Worm (Caenorhabditis elegans) whole organism, L4 larva: ENCODE results near the gene npr-25.

Experiments used
- T26A8.4 ChIP-seq: fragments of 200-800 bp; sonication (Bioruptor generic); IDR thresholded peaks from 2 replicates; pipeline ENCODE4 v1.3.6; 2022; ENCODE audit warnings: missing genetic modification characterization, missing compliant biosample characterization
- dpl-1 ChIP-seq: fragments of 150-350 bp; optimal IDR thresholded peaks from 2 replicates; lab custom pipeline; 2014; ENCODE audit warnings: missing biosample characterization, missing genetic modification reagents, missing genetic modification characterization
- egl-27 ChIP-seq: sonication (generic microtip); optimal IDR thresholded peaks from 3 replicates; lab custom pipeline; 2017; ENCODE audit warnings: missing biosample characterization, missing genetic modification reagents, missing genetic modification characterization
- lsy-2 ChIP-seq, 2 experiments: fragments of 150-350 bp in 1 of 2; sonication (generic microtip) in 1 of 2; optimal IDR thresholded peaks; 2 replicates each; lab custom pipeline; 2014 to 2017; ENCODE audit warnings: missing biosample characterization in 2 of 2, missing genetic modification characterization in 2 of 2
- nhr-48 ChIP-seq: sonication (generic microtip); optimal IDR thresholded peaks from 2 replicates; lab custom pipeline; 2016; ENCODE audit warnings: mild to moderate bottlenecking, missing genetic modification characterization, missing compliant biosample characterization
- skn-1 ChIP-seq: fragments of 150-350 bp; optimal IDR thresholded peaks from 2 replicates; lab custom pipeline; 2014; ENCODE audit warnings: missing biosample characterization, missing genetic modification characterization
- zag-1 ChIP-seq: fragments of 150-350 bp; optimal IDR thresholded peaks from 2 replicates; lab custom pipeline; 2014; ENCODE audit warnings: missing biosample characterization, missing genetic modification characterization

ce11 chrV:11320860-11321259, 31.9 kb downstream of the npr-25 start:
- no peak for TF ChIP-seq skn-1 (tag; lab: Kevin White, UChicago)
- no peak for TF ChIP-seq dpl-1 (GFP tag; lab: Kevin White, UChicago)
- no peak for TF ChIP-seq nhr-48 (tag; lab: Kevin White, UChicago)
- no peak for TF ChIP-seq egl-27
- TF ChIP-seq lsy-2 (tag; optimal IDR thresholded peaks at IDR 0.05; lab: Kevin White, UChicago) = no peak
- TF ChIP-seq zag-1 (tag; lab: Kevin White, UChicago) = no peak
- TF ChIP-seq T26A8.4 (GFP tag; lab: Robert Waterston, UW) = no peak
